In the genomic region with DNA sequence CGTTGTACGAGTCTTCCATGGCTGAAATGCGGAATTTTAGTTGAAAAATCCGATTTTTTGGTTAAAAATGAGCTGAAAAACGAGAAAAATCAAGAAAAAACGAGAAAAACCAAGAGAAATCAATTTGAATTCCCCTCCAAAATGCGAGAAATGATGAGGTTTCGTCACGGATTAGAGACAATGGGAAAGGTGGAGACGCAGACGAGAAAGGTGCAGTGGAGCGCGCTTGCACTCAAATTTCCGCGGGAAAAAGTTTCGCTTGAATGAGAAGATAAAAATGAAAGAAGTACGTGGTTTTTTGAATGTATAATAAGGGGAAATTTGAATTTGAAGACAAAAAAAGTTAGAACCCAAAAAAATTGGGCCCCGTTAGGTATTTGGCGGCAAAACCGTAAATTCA, we compare ENCODE assay signal across 5 worm cellular contexts.
A peak's percentile ranks its signal among the peaks of the same experiment; 100 is the strongest.
TF ChIP-seq lines count a peak whose summit lies in the region.

A gene (minus strand): TSS at position 21 of the 400 bp plus-strand sequence.

TF ChIP-seq in whole organism, L1 larva, 84 proteins besides CTCF, POLR2A, EP300 and RAD21 (continues in another document):
- TF ChIP-seq fos-1 (tag; optimal IDR thresholded peaks at IDR 0.05; lab: Kevin White, UChicago) (peak; percentile 93), lsy-2 (tag; optimal IDR thresholded peaks at IDR 0.05; lab: Kevin White, UChicago) (peak; percentile 93 to 95), pax-3 (tag; optimal IDR thresholded peaks at IDR 0.05; lab: Kevin White, UChicago) (peak; percentile 87), nhr-19 (GFP tag; conservative IDR thresholded peaks at IDR 0.05; lab: Robert Waterston, UW) (peak; percentile 94), nhr-20 (tag; optimal IDR thresholded peaks at IDR 0.05; lab: Kevin White, UChicago) (peak; percentile 96), hlh-4 (tag; optimal IDR thresholded peaks at IDR 0.05; lab: Kevin White, UChicago) (no peak), tbx-2 (tag; optimal IDR thresholded peaks at IDR 0.05; lab: Kevin White, UChicago) (peak; percentile 94), unc-98 (GFP tag; IDR thresholded peaks at IDR 0.05; lab: Robert Waterston, UW) (peak; percentile 77), nhr-84 (tag; optimal IDR thresholded peaks at IDR 0.05; lab: Kevin White, UChicago) (no peak), fkh-4 (tag; optimal IDR thresholded peaks at IDR 0.05; lab: Kevin White, UChicago; ENCODE audit: borderline replicate concordance) (peak; percentile 68), lin-39 (tag; optimal IDR thresholded peaks at IDR 0.05; lab: Kevin White, UChicago) (peak; percentile 82), unc-30 (tag; optimal IDR thresholded peaks at IDR 0.05; lab: Kevin White, UChicago) (no peak), fkh-10 (GFP tag; optimal IDR thresholded peaks at IDR 0.05; lab: Kevin White, UChicago) (peak; percentile 86), skn-1 (tag; optimal IDR thresholded peaks at IDR 0.05; lab: Kevin White, UChicago) (peak; percentile 94), xbp-1 (tag; optimal IDR thresholded peaks at IDR 0.05; lab: Kevin White, UChicago) (peak; percentile 98), unc-130 (tag; optimal IDR thresholded peaks at IDR 0.05; lab: Kevin White, UChicago) (peak; percentile 79), C34B4.2 (tag; optimal IDR thresholded peaks at IDR 0.05; lab: Kevin White, UChicago) (peak; percentile 38)

TF ChIP-seq in whole organism, L3 larva, 47 proteins besides CTCF, POLR2A, EP300 and RAD21 (continues in another document):
- TF ChIP-seq R02D3.7 (tag; optimal IDR thresholded peaks at IDR 0.05; lab: Kevin White, UChicago) (peak; percentile 81), lin-15B (tag; optimal IDR thresholded peaks at IDR 0.05; lab: Kevin White, UChicago) (peak; percentile 94), hmg-11 (tag; optimal IDR thresholded peaks at IDR 0.05; lab: Kevin White, UChicago) (peak; percentile 50), lsy-12 (tag; optimal IDR thresholded peaks at IDR 0.05; lab: Kevin White, UChicago) (peak; percentile 47), sea-2 (GFP tag; optimal IDR thresholded peaks at IDR 0.05; lab: Kevin White, UChicago) (no peak), egl-5 (tag; optimal IDR thresholded peaks at IDR 0.05; lab: Kevin White, UChicago) (peak; percentile 97), tbx-2 (tag; optimal IDR thresholded peaks at IDR 0.05; lab: Kevin White, UChicago) (peak; percentile 64), nhr-25 (tag; optimal IDR thresholded peaks at IDR 0.05; lab: Kevin White, UChicago) (peak; percentile 87), ama-1 (optimal IDR thresholded peaks at IDR 0.05; lab: Kevin White, UChicago) (peak; percentile 63), fos-1 (tag; optimal IDR thresholded peaks at IDR 0.05; lab: Kevin White, UChicago) (peak; percentile 7), pqm-1 (tag; optimal IDR thresholded peaks at IDR 0.05; lab: Kevin White, UChicago) (peak; percentile 78), nfya-1 (tag; optimal IDR thresholded peaks at IDR 0.05; lab: Kevin White, UChicago; ENCODE audit: insufficient read depth) (peak; percentile 92), ztf-4 (tag; optimal IDR thresholded peaks at IDR 0.05; lab: Kevin White, UChicago) (no peak), unc-62 (GFP tag; optimal IDR thresholded peaks at IDR 0.05; lab: Kevin White, UChicago) (peak; percentile 35), lin-39 (tag; optimal IDR thresholded peaks at IDR 0.05; lab: Kevin White, UChicago) (peak; percentile 92), snpc-4 (tag; optimal IDR thresholded peaks at IDR 0.05; lab: Kevin White, UChicago) (peak; percentile 93), elt-2 (tag; optimal IDR thresholded peaks at IDR 0.05; lab: Kevin White, UChicago) (peak; percentile 64), ceh-28 (tag; optimal IDR thresholded peaks at IDR 0.05; lab: Kevin White, UChicago) (peak; percentile 82)

TF ChIP-seq in whole organism, early embryonic, 17 proteins besides CTCF, POLR2A, EP300 and RAD21:
- peak; percentile 67 for TF ChIP-seq F13C5.2 (tag; optimal IDR thresholded peaks at IDR 0.05; lab: Kevin White, UChicago)
- no peak for TF ChIP-seq sea-1 (GFP tag; conservative IDR thresholded peaks at IDR 0.05; lab: Robert Waterston, UW)

TF ChIP-seq in whole organism, midembryonic, 9 proteins besides CTCF, POLR2A, EP300 and RAD21:
- TF ChIP-seq klf-2 (GFP tag; conservative IDR thresholded peaks at IDR 0.05; lab: Robert Waterston, UW) (no peak), ztf-23 (GFP tag; IDR thresholded peaks at IDR 0.05; lab: Robert Waterston, UW) (peak; percentile 65; the same call in 1 of the 2 replicates), flt-1 (GFP tag; IDR thresholded peaks at IDR 0.05; lab: Robert Waterston, UW) (no peak), med-1 (GFP tag; optimal IDR thresholded peaks at IDR 0.05; lab: Kevin White, UChicago; ENCODE audit: insufficient read depth) (no peak), cog-1 (tag; optimal IDR thresholded peaks at IDR 0.05; lab: Kevin White, UChicago) (no peak)

TF ChIP-seq in whole organism, young adult, 124 proteins besides CTCF, POLR2A, EP300 and RAD21 (continues in another document):
- TF ChIP-seq B0336.3 (GFP tag; IDR thresholded peaks at IDR 0.05; lab: Robert Waterston, UW), result peak; percentile 67; the same call in 1 of the 2 replicates
- peak; percentile 99 for TF ChIP-seq mcd-1 (GFP tag; IDR thresholded peaks at IDR 0.05; lab: Robert Waterston, UW)
- TF ChIP-seq F39B2.1 (GFP tag; IDR thresholded peaks at IDR 0.05; lab: Robert Waterston, UW), result no peak
- peak; percentile 72; the same call in 1 of the 2 replicates for TF ChIP-seq Y53G8AR.9 (GFP tag; conservative IDR thresholded peaks at IDR 0.05; lab: Robert Waterston, UW)
- peak; percentile 47 for TF ChIP-seq cebp-1 (GFP tag; IDR thresholded peaks at IDR 0.05; lab: Robert Waterston, UW)
- peak; percentile 89 for TF ChIP-seq cebp-1 (tag; optimal IDR thresholded peaks at IDR 0.05; lab: Kevin White, UChicago)
- peak; percentile 99 for TF ChIP-seq hmg-1.2 (GFP tag; IDR thresholded peaks at IDR 0.05; lab: Robert Waterston, UW)
- no peak for TF ChIP-seq egl-44 (GFP tag; IDR thresholded peaks at IDR 0.05; lab: Robert Waterston, UW)
- TF ChIP-seq hsf-1 (GFP tag; IDR thresholded peaks at IDR 0.05; lab: Robert Waterston, UW), result 0 out of 2 replicates have a peak, but pooled peaks have one; percentile 51
- peak; percentile 28 for TF ChIP-seq him-1 (tag; optimal IDR thresholded peaks at IDR 0.05; lab: Kevin White, UChicago)
- TF ChIP-seq madf-10 (tag; optimal IDR thresholded peaks at IDR 0.05; lab: Kevin White, UChicago), result peak; percentile 20
- peak; percentile 97 for TF ChIP-seq lin-54 (GFP tag; optimal IDR thresholded peaks at IDR 0.05; lab: Kevin White, UChicago)
- no peak for TF ChIP-seq rec-8 (tag; optimal IDR thresholded peaks at IDR 0.05; lab: Kevin White, UChicago)
- no peak for TF ChIP-seq chd-7 (tag; optimal IDR thresholded peaks at IDR 0.05; lab: Kevin White, UChicago)
- TF ChIP-seq fkh-3 (tag; optimal IDR thresholded peaks at IDR 0.05; lab: Kevin White, UChicago), result no peak
- TF ChIP-seq B0035.1 (tag; optimal IDR thresholded peaks at IDR 0.05; lab: Kevin White, UChicago), result no peak
- peak; percentile 59 for TF ChIP-seq tlf-1 (GFP tag; optimal IDR thresholded peaks at IDR 0.05; lab: Kevin White, UChicago)
- peak; percentile 96 for TF ChIP-seq attf-6 (GFP tag; IDR thresholded peaks at IDR 0.05; lab: Robert Waterston, UW)
- TF ChIP-seq Y53F4B.3 (GFP tag; IDR thresholded peaks at IDR 0.05; lab: Robert Waterston, UW), result 0 out of 2 replicates have a peak, but pooled peaks have one; percentile 38
- TF ChIP-seq xnd-1 (tag; optimal IDR thresholded peaks at IDR 0.05; lab: Kevin White, UChicago), result peak; percentile 20
- 0 out of 2 replicates have a peak, but pooled peaks have one; percentile 35 for TF ChIP-seq F33H1.4 (GFP tag; IDR thresholded peaks at IDR 0.05; lab: Robert Waterston, UW)
- peak; percentile 72; the same call in 1 of the 2 replicates for TF ChIP-seq Y56A3A.18 (GFP tag; IDR thresholded peaks at IDR 0.05; lab: Robert Waterston, UW)
- TF ChIP-seq pha-4 (tag; optimal IDR thresholded peaks at IDR 0.05; lab: Kevin White, UChicago), result peak; percentile 82
- TF ChIP-seq lin-40 (tag; optimal IDR thresholded peaks at IDR 0.05; lab: Kevin White, UChicago), result peak; percentile 87
- TF ChIP-seq snpc-1.3 (tag; optimal IDR thresholded peaks at IDR 0.05; lab: Kevin White, UChicago; ENCODE audit: insufficient read depth), result peak; percentile 49
- peak; percentile 79 to 97 (median 83) for TF ChIP-seq lin-35 (GFP tag; optimal IDR thresholded peaks at IDR 0.05; lab: Kevin White, UChicago)
- TF ChIP-seq ztf-3 (GFP tag; optimal IDR thresholded peaks at IDR 0.05; lab: Kevin White, UChicago), result peak; percentile 25
- 0 out of 2 replicates have a peak, but pooled peaks have one; percentile 16 for TF ChIP-seq cebp-2 (GFP tag; IDR thresholded peaks at IDR 0.05; lab: Robert Waterston, UW)
- 0 out of 2 replicates have a peak, but pooled peaks have one; percentile 17 for TF ChIP-seq C06A6.2 (GFP tag; conservative IDR thresholded peaks at IDR 0.05; lab: Robert Waterston, UW)
- TF ChIP-seq tbp1 (GFP tag; optimal IDR thresholded peaks at IDR 0.05; lab: Kevin White, UChicago), result peak; percentile 68
- peak in 1 of 2 experiments; percentile 22 for TF ChIP-seq let-607 (tag; optimal IDR thresholded peaks at IDR 0.05; lab: Kevin White, UChicago)
- TF ChIP-seq egl-18 (GFP tag; IDR thresholded peaks at IDR 0.05; lab: Robert Waterston, UW), result no peak
- peak; percentile 83 for TF ChIP-seq ekl-4 (GFP tag; IDR thresholded peaks at IDR 0.05; lab: Robert Waterston, UW)
- TF ChIP-seq somi-1 (GFP tag; optimal IDR thresholded peaks at IDR 0.05; lab: Kevin White, UChicago), result peak; percentile 22
- TF ChIP-seq madf-8 (GFP tag; conservative IDR thresholded peaks at IDR 0.05; lab: Robert Waterston, UW), result peak; percentile 35
- peak; percentile 96 for TF ChIP-seq attf-5 (GFP tag; optimal IDR thresholded peaks at IDR 0.05; lab: Kevin White, UChicago)
- TF ChIP-seq dpl-1 (GFP tag; optimal IDR thresholded peaks at IDR 0.05; lab: Kevin White, UChicago), result peak; percentile 98
- TF ChIP-seq F23B12.7 (tag; optimal IDR thresholded peaks at IDR 0.05; lab: Kevin White, UChicago; ENCODE audit: insufficient read depth), result peak; percentile 11
- TF ChIP-seq Y95B8A.8 (GFP tag; IDR thresholded peaks at IDR 0.05; lab: Robert Waterston, UW), result 0 out of 2 replicates have a peak, but pooled peaks have one; percentile 71
- TF ChIP-seq D2030.7 (GFP tag; IDR thresholded peaks at IDR 0.05; lab: Robert Waterston, UW), result peak; percentile 85
- TF ChIP-seq athp-1 (tag; optimal IDR thresholded peaks at IDR 0.05; lab: Kevin White, UChicago), result peak; percentile 76
- TF ChIP-seq snpc-1.1 (tag; optimal IDR thresholded peaks at IDR 0.05; lab: Kevin White, UChicago; ENCODE audit: insufficient read depth), result peak; percentile 86
- no peak for TF ChIP-seq ceh-79 (tag; optimal IDR thresholded peaks at IDR 0.05; lab: Kevin White, UChicago)
- peak; percentile 85 for TF ChIP-seq dox-1 (GFP tag; IDR thresholded peaks at IDR 0.05; lab: Robert Waterston, UW)
- TF ChIP-seq ceh-27 (GFP tag; optimal IDR thresholded peaks at IDR 0.05; lab: Kevin White, UChicago), result peak; percentile 81
